Worm (Caenorhabditis elegans) whole organism, dauer: ENCODE measurements around the gene scd-1.

Experiments used
- unc-62 ChIP-seq: sonication (generic microtip); optimal IDR thresholded peaks from 2 replicates; lab custom pipeline; 2017; ENCODE audit warnings: missing biosample characterization, missing genetic modification reagents, missing genetic modification characterization

scd-1 gene

DNA sequence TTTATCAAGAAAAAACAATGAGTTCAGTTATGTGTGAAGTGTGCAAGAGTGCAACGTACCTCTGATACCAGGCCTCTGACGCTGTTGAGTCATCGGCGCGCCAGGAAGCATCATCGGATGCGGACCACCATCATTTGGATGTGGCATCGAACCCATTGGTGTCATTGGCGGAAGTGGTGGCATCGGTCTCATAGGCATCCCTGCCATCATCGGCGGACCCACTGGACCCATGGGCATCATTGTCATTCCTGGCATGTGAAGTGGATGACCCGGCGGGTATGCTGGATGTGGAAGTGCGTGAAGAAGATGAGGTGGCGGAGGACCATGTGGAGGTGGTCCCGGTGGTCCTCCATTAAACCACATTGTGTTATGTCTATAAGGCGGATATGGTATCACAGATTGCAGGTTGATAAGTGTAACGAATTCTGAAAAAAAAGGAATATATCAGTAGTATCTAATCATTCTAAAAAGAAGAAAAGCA lies at the start of gene scd-1:
Gene scd-1 (minus strand): TSS at position 431 of the 481 bp plus-strand sequence.
- no peak for TF ChIP-seq unc-62 (GFP tag; lab: Kevin White, UChicago)

- no peak for TF ChIP-seq unc-62 (GFP tag; lab: Kevin White, UChicago)
These were observed 48.9 kb upstream of the scd-1 start, which contains the start of gene T24D5.1 for ce11 chrX:12574473-12574872. T24D5.1 (plus strand) TSS chrX:12574773.

DNA sequence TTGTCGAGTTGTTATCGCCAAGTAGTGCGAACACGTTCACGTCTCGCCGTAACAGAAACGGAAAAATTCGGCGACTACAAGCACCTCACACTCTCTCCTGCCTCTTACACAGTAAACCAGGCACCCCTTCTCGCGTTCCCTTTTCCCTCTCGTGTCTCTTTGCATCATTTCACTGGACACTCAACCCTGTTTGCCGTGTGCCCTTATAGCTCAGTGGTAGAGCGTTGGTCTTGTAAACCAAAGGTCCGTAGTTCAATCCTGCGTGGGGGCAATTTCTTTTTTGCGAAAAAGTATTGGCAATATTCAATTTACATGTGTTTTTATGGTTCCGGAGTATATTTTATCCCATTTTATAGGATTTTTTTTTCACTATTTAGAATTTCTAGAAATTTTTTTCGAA lies 38.0 kb upstream of the scd-1 start:
- no peak for TF ChIP-seq unc-62 (GFP tag; lab: Kevin White, UChicago)

DNA sequence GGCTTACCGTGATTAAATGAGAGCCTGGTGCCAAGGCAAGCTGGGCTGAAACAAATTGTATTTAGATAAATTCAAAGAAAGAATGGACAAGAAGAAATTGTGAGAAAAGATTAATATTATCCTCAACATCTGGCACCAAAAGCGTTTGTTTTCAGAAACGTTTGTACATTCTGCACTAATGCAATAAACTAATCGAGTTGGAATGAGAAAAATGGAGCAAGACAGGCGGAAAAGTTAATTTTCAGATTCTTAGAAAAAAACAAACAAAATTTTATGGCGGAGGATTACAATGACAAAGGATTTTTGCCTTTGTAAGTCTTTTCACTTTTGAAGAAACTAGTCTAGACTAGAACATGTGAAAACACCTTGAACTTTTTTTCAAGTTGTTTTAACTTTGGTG lies 26.0 kb upstream of the scd-1 start, which contains the start of gene npr-4:
Gene npr-4 (minus strand): TSS at position 52 of the 400 bp plus-strand sequence.
- TF ChIP-seq unc-62 (GFP tag; lab: Kevin White, UChicago), result no peak

ce11 chrX:12549056-12549455 lies 23.5 kb upstream of the scd-1 start:
- TF ChIP-seq unc-62 (GFP tag; lab: Kevin White, UChicago), result no peak

- no peak for TF ChIP-seq unc-62 (GFP tag; lab: Kevin White, UChicago)
These were observed 21.2 kb upstream of the scd-1 start for ce11 chrX:12546804-12547203.

DNA sequence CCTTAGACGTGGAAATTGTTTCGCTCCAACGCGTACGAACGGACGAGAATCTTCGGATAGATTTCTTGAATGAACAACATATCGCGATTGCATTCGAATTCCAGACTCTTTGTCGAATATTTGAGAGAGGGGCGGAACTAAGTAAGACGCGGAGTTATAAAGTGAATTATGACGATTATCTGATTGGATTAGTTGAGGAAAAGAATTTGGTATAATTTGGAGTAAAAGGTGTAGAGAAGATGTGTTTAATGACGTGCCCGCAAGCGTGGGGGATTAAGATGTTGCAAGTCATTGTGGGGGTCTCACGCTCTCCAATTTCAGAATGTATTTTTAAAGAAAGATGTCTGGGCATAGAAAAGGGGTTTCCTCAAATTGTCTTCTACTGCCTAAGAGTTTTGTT lies 19.5 kb upstream of the scd-1 start:
- no peak for TF ChIP-seq unc-62 (GFP tag; lab: Kevin White, UChicago)

DNA sequence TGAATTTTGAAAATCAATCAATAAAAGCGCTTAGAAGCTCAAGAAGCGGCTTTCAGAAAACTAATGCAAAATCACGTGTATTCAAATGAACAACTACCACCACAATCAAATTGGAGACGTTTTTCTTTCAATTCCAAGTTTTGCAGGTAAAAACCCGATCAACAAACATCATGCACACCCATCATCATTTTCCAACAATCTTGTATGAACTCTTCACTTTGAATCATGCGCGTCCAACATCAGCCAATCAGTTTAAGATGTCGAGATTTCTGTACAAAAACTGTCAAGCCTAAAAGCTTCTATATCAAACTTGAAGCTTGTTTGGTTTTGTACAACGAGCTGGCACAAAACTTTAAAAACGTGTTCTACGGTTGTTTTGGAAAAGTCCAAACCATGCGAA lies 13.2 kb upstream of the scd-1 start:
- TF ChIP-seq unc-62 (GFP tag; lab: Kevin White, UChicago), result no peak

DNA sequence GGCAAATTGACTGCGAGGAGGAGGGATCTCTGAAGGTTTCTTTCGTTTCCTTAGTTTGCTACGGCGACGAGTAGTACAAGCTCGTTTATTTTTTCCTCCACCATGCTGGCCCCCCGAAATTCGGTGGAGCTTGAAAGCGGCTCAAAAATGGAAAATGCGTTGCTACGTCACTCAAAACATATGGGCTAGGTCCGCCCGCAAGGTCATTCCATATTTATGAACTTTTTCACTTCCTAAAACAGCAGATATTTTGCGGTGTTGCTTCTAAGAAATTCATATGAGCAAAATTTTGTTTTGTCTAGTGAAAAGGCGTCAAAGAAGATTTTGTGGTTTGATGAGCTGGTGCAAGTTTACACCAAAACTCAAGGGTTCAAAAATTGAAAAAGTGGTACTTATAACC lies 8.9 kb upstream of the scd-1 start:
- TF ChIP-seq unc-62 (GFP tag; lab: Kevin White, UChicago), result no peak

- TF ChIP-seq unc-62 (GFP tag; lab: Kevin White, UChicago), result no peak
These were observed 6.8 kb upstream of the scd-1 start for ce11 chrX:12532405-12532804.

DNA sequence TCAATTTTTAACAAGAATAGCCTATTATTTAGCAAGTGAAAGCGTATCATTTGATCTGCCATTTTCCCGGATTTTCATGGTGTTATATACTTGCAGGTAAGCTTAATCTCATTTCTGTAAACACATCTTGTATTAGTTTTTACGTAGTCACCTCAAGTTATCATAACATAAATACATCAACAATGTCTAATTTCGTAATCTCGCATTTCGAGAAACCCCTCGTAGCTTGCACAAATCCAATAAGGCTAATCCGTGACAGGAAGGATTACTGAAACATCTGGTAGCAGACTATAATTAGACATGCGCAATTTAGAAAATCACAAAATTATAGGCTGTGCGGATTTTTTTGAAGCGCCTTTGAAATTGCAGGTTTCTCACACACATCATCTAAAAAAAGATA lies 1.1 kb downstream of the scd-1 start:
- TF ChIP-seq unc-62 (GFP tag; lab: Kevin White, UChicago), result no peak

DNA sequence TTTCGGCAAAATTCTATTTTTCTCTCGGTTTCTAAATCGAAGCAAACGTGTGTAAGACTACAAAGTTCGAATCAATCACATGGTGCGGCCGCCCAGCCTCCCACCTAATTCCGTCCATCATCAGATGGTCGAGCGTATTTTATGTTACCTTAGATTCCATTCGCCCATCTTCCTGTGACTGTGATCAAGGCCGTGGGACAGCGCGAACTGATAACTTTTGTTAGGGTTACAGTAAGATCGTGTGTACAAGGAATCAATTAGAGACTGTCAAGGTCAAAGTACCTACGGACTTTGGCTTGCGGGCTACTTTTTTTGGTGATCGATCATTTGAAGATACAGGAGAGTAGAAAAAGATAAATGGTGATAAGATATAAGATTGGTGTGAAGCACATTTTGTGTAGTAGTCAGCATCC lies 2.5 kb downstream of the scd-1 start:
- TF ChIP-seq unc-62 (GFP tag; lab: Kevin White, UChicago), result no peak

- no peak for TF ChIP-seq unc-62 (GFP tag; lab: Kevin White, UChicago)
These were observed 6.6 kb downstream of the scd-1 start for ce11 chrX:12518982-12519381.

DNA sequence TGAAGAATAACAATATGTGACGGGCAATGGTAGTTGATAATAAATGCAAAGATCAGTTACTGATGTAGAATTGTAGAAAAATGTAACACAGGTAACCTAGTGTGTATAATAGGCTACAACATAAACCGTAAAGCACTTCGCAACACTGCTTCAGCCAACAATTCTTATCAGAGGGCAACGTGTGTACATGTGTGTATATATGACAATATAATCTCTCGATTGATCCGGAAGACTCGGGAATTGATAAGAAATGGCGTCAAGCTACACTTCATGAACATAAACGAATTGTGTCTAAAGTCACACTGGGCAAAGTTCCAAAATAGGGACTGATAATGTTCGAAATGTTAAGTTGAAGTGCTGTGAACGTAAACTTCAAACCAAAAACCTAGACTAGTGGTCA lies 7.1 kb downstream of the scd-1 start:
- TF ChIP-seq unc-62 (GFP tag; lab: Kevin White, UChicago), result no peak

- TF ChIP-seq unc-62 (GFP tag; lab: Kevin White, UChicago), result no peak
These were observed 7.7 kb downstream of the scd-1 start for ce11 chrX:12517886-12518285.

DNA sequence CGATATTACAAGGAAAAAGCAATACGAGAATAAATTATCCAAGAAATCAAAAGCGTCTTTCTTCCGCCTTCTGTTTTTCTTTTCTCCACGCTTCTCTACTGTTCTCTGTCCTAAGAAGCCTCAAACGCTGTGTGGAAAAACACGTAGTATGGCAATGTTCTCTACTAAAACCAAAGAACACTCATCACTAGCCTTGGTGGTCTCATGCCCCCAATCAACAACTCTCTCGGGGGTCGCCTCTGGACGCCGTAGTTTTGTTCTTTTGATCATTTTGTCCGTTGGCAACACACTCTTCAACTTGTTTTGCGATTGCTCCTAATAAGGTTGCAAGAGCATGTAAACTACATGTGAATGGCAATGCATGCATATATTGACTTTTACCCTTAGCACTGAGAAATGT lies 8.3 kb downstream of the scd-1 start:
- no peak for TF ChIP-seq unc-62 (GFP tag; lab: Kevin White, UChicago)

DNA sequence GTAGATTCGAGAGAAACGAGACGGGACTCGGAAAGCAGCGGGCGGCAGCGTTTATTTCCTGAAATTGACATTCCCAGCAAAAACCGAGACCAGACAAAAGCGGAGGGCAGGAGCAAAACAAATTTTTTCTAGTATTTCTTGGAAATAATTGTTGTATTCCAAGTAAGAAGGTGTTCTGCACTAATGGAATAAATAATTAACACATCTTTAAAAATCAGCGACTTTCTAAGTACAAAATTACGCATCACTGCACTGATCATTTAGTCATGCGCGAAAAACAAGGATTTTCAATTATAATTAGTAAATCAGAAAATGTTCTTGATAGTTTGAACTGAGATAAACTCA lies 9.1 kb downstream of the scd-1 start:
- no peak for TF ChIP-seq unc-62 (GFP tag; lab: Kevin White, UChicago)
